Worm (Caenorhabditis elegans): Measurements from ENCODE around the gene best-16.

The best-16 gene

DNA sequence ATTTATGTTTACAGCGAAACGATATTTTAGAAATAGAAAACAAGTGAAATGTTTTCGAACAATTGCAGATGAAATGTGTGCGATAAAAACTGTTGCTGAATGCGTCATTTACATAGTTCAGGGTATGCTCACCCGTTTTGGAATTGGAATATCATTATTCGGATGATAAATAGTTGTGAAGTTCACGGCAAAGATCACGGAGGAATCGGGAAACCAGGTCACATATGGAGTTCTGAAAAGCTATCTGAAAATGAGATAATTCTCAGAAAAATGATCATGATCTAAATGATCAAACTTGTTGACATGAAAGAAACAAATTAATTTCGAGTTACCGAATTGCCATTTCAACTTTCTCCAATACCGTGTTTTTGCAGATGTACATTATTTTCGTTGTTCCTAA lies at the start of gene best-16:
best-16 (minus strand) TSS at position 101 of the 400 bp plus-strand sequence.
- TF ChIP-seq madf-8 (GFP tag; conservative IDR thresholded peaks at IDR 0.05), result no peak
- no peak for TF ChIP-seq F52B5.7 (tag; optimal IDR thresholded peaks at IDR 0.05)
- TF ChIP-seq xnd-1 (tag; optimal IDR thresholded peaks at IDR 0.05), result no peak
- no peak for TF ChIP-seq ceh-27 (GFP tag; optimal IDR thresholded peaks at IDR 0.05)
- TF ChIP-seq egl-18 (GFP tag; IDR thresholded peaks at IDR 0.05), result no peak
- no peak for TF ChIP-seq ztf-28 (GFP tag; IDR thresholded peaks at IDR 0.05)
- TF ChIP-seq B0019.2 (GFP tag; conservative IDR thresholded peaks at IDR 0.05), result no peak
- no peak for TF ChIP-seq nhr-80 (tag; optimal IDR thresholded peaks at IDR 0.05)
- TF ChIP-seq madf-10 (tag; optimal IDR thresholded peaks at IDR 0.05), result no peak
- no peak for TF ChIP-seq attf-5 (GFP tag; optimal IDR thresholded peaks at IDR 0.05)
- TF ChIP-seq F57C9.4 (tag; optimal IDR thresholded peaks at IDR 0.05), result no peak
- no peak for TF ChIP-seq dpl-1 (GFP tag; optimal IDR thresholded peaks at IDR 0.05)
- no peak for TF ChIP-seq Y56A3A.18 (GFP tag; IDR thresholded peaks at IDR 0.05)
- TF ChIP-seq K12H6.12 (tag; optimal IDR thresholded peaks at IDR 0.05), result no peak
- TF ChIP-seq lin-26 (GFP tag; IDR thresholded peaks at IDR 0.05), result no peak
- no peak for TF ChIP-seq rpc-1 (optimal IDR thresholded peaks at IDR 0.05)
- TF ChIP-seq rpc-1 (tag; optimal IDR thresholded peaks at IDR 0.05), result no peak
- no peak for TF ChIP-seq lag-1 (GFP tag; IDR thresholded peaks at IDR 0.05)

DNA sequence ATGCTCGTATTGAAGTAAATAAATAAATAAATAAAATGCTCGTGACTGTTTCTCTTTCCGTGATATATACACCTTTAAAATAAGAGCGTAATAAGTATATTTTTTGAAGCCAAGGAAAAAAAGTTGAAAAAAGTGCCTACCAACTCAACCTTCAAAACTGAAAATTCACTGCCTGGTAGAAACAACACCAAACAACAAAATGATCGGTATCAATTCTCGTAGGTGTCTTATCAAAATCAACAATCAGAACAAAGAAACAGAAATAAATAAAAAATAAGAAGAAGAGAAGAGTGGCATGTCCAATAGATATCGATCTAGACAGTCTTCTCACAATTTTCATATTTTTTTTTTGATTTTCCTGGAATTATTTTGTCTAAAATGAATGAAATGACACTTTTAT lies 48.3 kb upstream of the best-16 start, which contains the start of gene afmd-1:
afmd-1 (plus strand) TSS at position 316 of the 400 bp plus-strand sequence.
- TF ChIP-seq F52B5.7 (tag; optimal IDR thresholded peaks at IDR 0.05) (no peak), madf-3 (GFP tag; IDR thresholded peaks at IDR 0.05) (no peak), F37B4.10 (GFP tag; IDR thresholded peaks at IDR 0.05) (no peak), lin-26 (GFP tag; IDR thresholded peaks at IDR 0.05) (no peak), ztf-18 (tag; optimal IDR thresholded peaks at IDR 0.05) (no peak), him-1 (tag; optimal IDR thresholded peaks at IDR 0.05) (no peak), nhr-179 (tag; optimal IDR thresholded peaks at IDR 0.05) (no peak), gei-17 (GFP tag; optimal IDR thresholded peaks at IDR 0.05) (no peak), egrh-3 (GFP tag; IDR thresholded peaks at IDR 0.05) (no peak), fkh-3 (tag; optimal IDR thresholded peaks at IDR 0.05) (no peak), madf-6 (GFP tag; IDR thresholded peaks at IDR 0.05) (no peak), athp-1 (tag; optimal IDR thresholded peaks at IDR 0.05) (no peak), Y79H2A.3 (GFP tag; conservative IDR thresholded peaks at IDR 0.05) (no peak), nhr-27 (tag; optimal IDR thresholded peaks at IDR 0.05) (no peak), xnd-1 (tag; optimal IDR thresholded peaks at IDR 0.05) (no peak)

DNA sequence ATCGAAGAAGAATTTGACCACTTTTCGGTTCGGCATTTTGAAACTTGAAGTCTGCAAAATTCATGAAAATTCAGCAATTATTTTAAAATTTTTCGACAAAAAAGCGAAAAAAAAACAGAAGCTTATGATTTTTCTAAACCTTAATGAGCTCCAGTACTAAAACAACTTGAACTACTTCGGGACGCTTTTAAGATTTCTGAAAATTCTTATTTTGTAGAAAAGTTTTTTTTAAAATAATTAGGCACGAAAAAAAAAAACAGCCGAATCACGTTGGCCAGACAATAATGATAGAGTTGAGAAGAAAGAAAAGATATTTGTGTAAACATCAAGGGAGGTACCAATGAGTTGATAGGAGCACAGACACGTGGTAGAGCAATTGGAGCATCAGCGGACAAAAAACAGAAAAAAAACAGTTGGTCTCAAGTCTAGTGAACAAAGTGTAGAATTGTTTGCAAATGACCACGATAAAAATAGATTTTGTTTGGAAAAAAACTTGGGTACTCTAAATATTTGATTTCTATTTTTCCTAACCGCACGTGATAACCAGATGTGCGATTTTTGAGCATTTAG lies 46.7 kb upstream of the best-16 start, which contains the start of gene gstk-2:
gstk-2 (minus strand) TSS at position 51 of the 570 bp plus-strand sequence.
- TF ChIP-seq cebp-1 (GFP tag; IDR thresholded peaks at IDR 0.05) (no peak), cebp-1 (tag; optimal IDR thresholded peaks at IDR 0.05) (no peak), somi-1 (GFP tag; optimal IDR thresholded peaks at IDR 0.05) (no peak), F10E7.11 (tag; optimal IDR thresholded peaks at IDR 0.05) (no peak), tbp1 (GFP tag; optimal IDR thresholded peaks at IDR 0.05) (no peak), xnd-1 (tag; optimal IDR thresholded peaks at IDR 0.05) (no peak), ztf-6 (GFP tag; IDR thresholded peaks at IDR 0.05) (no peak), tlf-1 (GFP tag; optimal IDR thresholded peaks at IDR 0.05) (no peak), F33H1.4 (GFP tag; IDR thresholded peaks at IDR 0.05) (no peak), rcor-1 (GFP tag; IDR thresholded peaks at IDR 0.05) (no peak), nfyb-1 (GFP tag; IDR thresholded peaks at IDR 0.05) (no peak), repo-1 (tag; optimal IDR thresholded peaks at IDR 0.05) (no peak), dpl-1 (GFP tag; optimal IDR thresholded peaks at IDR 0.05) (no peak), sea-2 (GFP tag; IDR thresholded peaks at IDR 0.05) (no peak), lag-1 (GFP tag; IDR thresholded peaks at IDR 0.05) (no peak), ccch-3 (GFP tag; optimal IDR thresholded peaks at IDR 0.05) (no peak), ekl-4 (GFP tag; IDR thresholded peaks at IDR 0.05) (no peak), chd-7 (tag; optimal IDR thresholded peaks at IDR 0.05) (no peak), ama-1 (optimal IDR thresholded peaks at IDR 0.05) (no peak), ama-1 (GFP tag; optimal IDR thresholded peaks at IDR 0.05) (no peak), lin-54 (GFP tag; optimal IDR thresholded peaks at IDR 0.05) (no peak), mxl-1 (tag; optimal IDR thresholded peaks at IDR 0.05) (no peak)

Measured in whole organism, young adult.